Fruit fly (Drosophila melanogaster) whole organism, embryonic: Measurements from ENCODE around the gene CG7966.
A peak's percentile ranks its signal among the peaks of the same experiment; 100 is the strongest.

Experiments
- Blimp-1 ChIP-seq: fragments of 200-800 bp; sonication (Bioruptor generic); optimal IDR thresholded peaks from 3 replicates; lab custom pipeline; 2018; ENCODE audit warnings: missing biosample characterization, missing genetic modification characterization, mild to moderate bottlenecking, moderate library complexity, missing genetic modification reagents
- CG11723 ChIP-seq: fragments of 200-800 bp; sonication (Bioruptor generic); optimal IDR thresholded peaks from 2 replicates; lab custom pipeline; 2017; ENCODE audit warnings: missing biosample characterization, mild to moderate bottlenecking, missing genetic modification characterization
- CG12942 ChIP-seq: fragments of 200-800 bp; sonication (Bioruptor generic); optimal IDR thresholded peaks from 3 replicates; lab custom pipeline; 2016; ENCODE audit warnings: missing biosample characterization, missing genetic modification characterization
- CG17385 ChIP-seq: fragments of 200-800 bp; sonication (Bioruptor generic); optimal IDR thresholded peaks from 3 replicates; lab custom pipeline; 2018; ENCODE audit warnings: missing biosample characterization, mild to moderate bottlenecking, missing genetic modification characterization
- CG17568 ChIP-seq: fragments of 200-800 bp; sonication (Bioruptor generic); optimal IDR thresholded peaks from 2 replicates; lab custom pipeline; 2018; ENCODE audit warnings: missing biosample characterization, mild to moderate bottlenecking, missing genetic modification characterization, moderate library complexity
- CG18262 ChIP-seq: fragments of 200-800 bp; optimal IDR thresholded peaks from 3 replicates; lab custom pipeline; 2019; ENCODE audit warnings: missing biosample characterization, mild to moderate bottlenecking, missing genetic modification characterization, moderate library complexity
- CG1832 ChIP-seq: fragments of 200-800 bp; sonication (Bioruptor generic); optimal IDR thresholded peaks from 2 replicates; lab custom pipeline; 2017; ENCODE audit warnings: missing biosample characterization, mild to moderate bottlenecking, missing genetic modification characterization, inconsistent platforms
- CG31365 ChIP-seq: fragments of 200-800 bp; sonication (Bioruptor generic); optimal IDR thresholded peaks from 2 replicates; lab custom pipeline; 2018; ENCODE audit warnings: missing biosample characterization, mild to moderate bottlenecking, missing genetic modification characterization
- CG31441 ChIP-seq: fragments of 200-800 bp; sonication (Bioruptor generic); IDR thresholded peaks from 2 replicates; pipeline ENCODE4 v1.3.6; 2022; ENCODE audit warnings: missing biosample characterization, missing genetic modification characterization
- CG42726 ChIP-seq: fragments of 200-800 bp; sonication (Bioruptor generic); IDR thresholded peaks from 2 replicates; pipeline ENCODE4 v1.3.6; 2022; ENCODE audit warnings: missing biosample characterization, missing genetic modification characterization; ENCODE audit not compliant: partially characterized antibody
- CG4328 ChIP-seq: fragments of 200-800 bp; sonication (Bioruptor generic); optimal IDR thresholded peaks from 3 replicates; lab custom pipeline; 2017; ENCODE audit warnings: missing biosample characterization, missing genetic modification reagents, missing genetic modification characterization
- CG4424 ChIP-seq: fragments of 200-800 bp; sonication (Bioruptor generic); optimal IDR thresholded peaks from 3 replicates; lab custom pipeline; 2016; ENCODE audit warnings: missing biosample characterization, missing genetic modification characterization
- CG7357 ChIP-seq: fragments of 200-800 bp; sonication (Bioruptor generic); IDR thresholded peaks from 3 replicates; pipeline ENCODE4 v1.3.6; 2022; ENCODE audit warnings: missing biosample characterization, missing genetic modification characterization
- CG8765 ChIP-seq: fragments of 200-800 bp; sonication (Bioruptor generic); IDR thresholded peaks from 2 replicates; pipeline ENCODE4 v1.3.6; 2022; ENCODE audit warnings: missing biosample characterization, missing genetic modification characterization
- CG9215 ChIP-seq: fragments of 200-800 bp; sonication (Bioruptor generic); IDR thresholded peaks from 2 replicates; pipeline ENCODE4 v1.3.6; 2022; ENCODE audit warnings: missing biosample characterization, missing genetic modification characterization
- D19B ChIP-seq: fragments of 200-800 bp; sonication (Bioruptor generic); optimal IDR thresholded peaks from 2 replicates; lab custom pipeline; 2017; ENCODE audit warnings: missing biosample characterization, mild to moderate bottlenecking, missing genetic modification characterization
- Dek ChIP-seq: fragments of 200-800 bp; sonication (Bioruptor generic); optimal IDR thresholded peaks from 3 replicates; lab custom pipeline; 2019; ENCODE audit warnings: missing biosample characterization, mild to moderate bottlenecking, missing genetic modification characterization, moderate library complexity
- Doc3 ChIP-seq: fragments of 200-800 bp; sonication (Bioruptor generic); IDR thresholded peaks from 3 replicates; pipeline ENCODE4 v1.3.6; 2022; ENCODE audit warnings: missing biosample characterization, missing genetic modification characterization; ENCODE audit not compliant: partially characterized antibody
- Drgx ChIP-seq: fragments of 200-800 bp; sonication (Bioruptor generic); IDR thresholded peaks from 2 replicates; pipeline ENCODE4 v1.3.6; 2022; ENCODE audit warnings: missing biosample characterization, missing genetic modification characterization
- Ets65A ChIP-seq: fragments of 200-800 bp; sonication (Bioruptor generic); peaks from one replicate; lab custom pipeline; 2016; ENCODE audit warnings: missing biosample characterization, missing genetic modification characterization
- HmgD ChIP-seq: fragments of 200-800 bp; sonication (Bioruptor generic); optimal IDR thresholded peaks from 3 replicates; lab custom pipeline; 2016; ENCODE audit warnings: missing biosample characterization, missing genetic modification characterization
- Hr78 ChIP-seq, 2 experiments: fragments of 200-800 bp in 1 of 2; fragments of >200 bp in 1 of 2; sonication (Bioruptor generic) in 1 of 2; optimal IDR thresholded peaks; 2 replicates each; lab custom pipeline; 2017 to 2019; ENCODE audit warnings: missing biosample characterization in 2 of 2, missing genetic modification characterization in 2 of 2, mild to moderate bottlenecking in 1 of 2, moderate library complexity in 1 of 2
- Lim3 ChIP-seq: fragments of 200-800 bp; sonication (Bioruptor generic); IDR thresholded peaks from 2 replicates; pipeline ENCODE4 v1.3.6; 2022; ENCODE audit warnings: missing biosample characterization, missing genetic modification characterization
- Mrtf ChIP-seq: fragments of 200-800 bp; sonication (Bioruptor generic); IDR thresholded peaks from 3 replicates; pipeline ENCODE4 v1.3.6; 2022; ENCODE audit warnings: missing biosample characterization, missing genetic modification characterization
- NK7.1 ChIP-seq: fragments of 200-800 bp; sonication (Bioruptor generic); optimal IDR thresholded peaks from 3 replicates; lab custom pipeline; 2016; ENCODE audit warnings: missing biosample characterization, missing genetic modification characterization
- Nf-YC ChIP-seq: fragments of 200-800 bp; optimal IDR thresholded peaks from 3 replicates; lab custom pipeline; 2019; ENCODE audit warnings: missing biosample characterization, mild to moderate bottlenecking, missing genetic modification characterization, moderate library complexity
- Tbp ChIP-seq: fragments of >200 bp; optimal IDR thresholded peaks from 2 replicates; lab custom pipeline; 2018; ENCODE audit warnings: missing biosample characterization, missing genetic modification characterization
- al ChIP-seq: fragments of 200-800 bp; sonication (Bioruptor generic); IDR thresholded peaks from 2 replicates; pipeline ENCODE4 v1.3.6; 2022; ENCODE audit warnings: missing biosample characterization, missing genetic modification characterization
- amos ChIP-seq: fragments of 200-800 bp; sonication (Bioruptor generic); IDR thresholded peaks from 2 replicates; pipeline ENCODE4 v1.3.6; 2022; ENCODE audit warnings: missing biosample characterization, missing genetic modification characterization; ENCODE audit not compliant: partially characterized antibody
- btn ChIP-seq: fragments of 200-800 bp; sonication (Bioruptor generic); optimal IDR thresholded peaks from 2 replicates; lab custom pipeline; 2016; ENCODE audit warnings: missing biosample characterization, missing genetic modification characterization
- cad ChIP-seq: fragments of >200 bp; optimal IDR thresholded peaks from 2 replicates; lab custom pipeline; 2017; ENCODE audit warnings: missing biosample characterization, missing genetic modification characterization
- cato ChIP-seq: fragments of 200-800 bp; sonication (Bioruptor generic); optimal IDR thresholded peaks from 2 replicates; lab custom pipeline; 2016; ENCODE audit warnings: missing biosample characterization, missing genetic modification characterization, borderline replicate concordance
- caup ChIP-seq: fragments of 200-800 bp; sonication (Bioruptor generic); optimal IDR thresholded peaks from 3 replicates; lab custom pipeline; 2017; ENCODE audit warnings: missing biosample characterization, mild to moderate bottlenecking, missing genetic modification characterization, moderate library complexity; ENCODE audit not compliant: severe bottlenecking
- chn ChIP-seq: fragments of 200-800 bp; sonication (Bioruptor generic); optimal IDR thresholded peaks from 2 replicates; lab custom pipeline; 2016; ENCODE audit warnings: missing biosample characterization, missing genetic modification characterization
- crol ChIP-seq: fragments of 200-800 bp; sonication (Bioruptor generic); IDR thresholded peaks from 2 replicates; pipeline ENCODE4 v1.3.6; 2022; ENCODE audit warnings: missing biosample characterization, missing genetic modification characterization
- esg ChIP-seq: fragments of 200-800 bp; sonication (Bioruptor generic); conservative IDR thresholded peaks from 2 replicates; pipeline ENCODE4 v1.3.6; 2022; ENCODE audit warnings: missing biosample characterization, missing genetic modification characterization
- fd64A ChIP-seq: fragments of 200-800 bp; sonication (Bioruptor generic); optimal IDR thresholded peaks from 3 replicates; lab custom pipeline; 2018; ENCODE audit warnings: missing biosample characterization, mild to moderate bottlenecking, missing genetic modification characterization
- fu2 ChIP-seq: fragments of 200-800 bp; sonication (Bioruptor generic); optimal IDR thresholded peaks from 2 replicates; lab custom pipeline; 2016; ENCODE audit warnings: missing biosample characterization, missing genetic modification characterization
- gcm2 ChIP-seq: fragments of 200-800 bp; sonication (Bioruptor generic); optimal IDR thresholded peaks from 2 replicates; lab custom pipeline; 2016; ENCODE audit warnings: missing biosample characterization, missing genetic modification characterization
- gro ChIP-seq: fragments of 200-800 bp; sonication (Bioruptor generic); optimal IDR thresholded peaks from 2 replicates; lab custom pipeline; 2016; ENCODE audit warnings: missing biosample characterization, missing genetic modification characterization
- hth ChIP-seq: fragments of >200 bp; optimal IDR thresholded peaks from 2 replicates; lab custom pipeline; 2017; ENCODE audit warnings: inconsistent platforms
- onecut ChIP-seq: fragments of 200-800 bp; sonication (Bioruptor generic); IDR thresholded peaks from 2 replicates; pipeline ENCODE4 v1.3.6; 2022; ENCODE audit warnings: missing biosample characterization, missing genetic modification characterization
- run ChIP-seq: fragments of 200-800 bp; sonication (Bioruptor generic); optimal IDR thresholded peaks from 3 replicates; lab custom pipeline; 2018; ENCODE audit warnings: missing biosample characterization, mild to moderate bottlenecking, missing genetic modification characterization
- sisA ChIP-seq: fragments of 200-800 bp; sonication (Bioruptor generic); IDR thresholded peaks from 2 replicates; pipeline ENCODE4 v1.3.6; 2022; ENCODE audit warnings: missing biosample characterization, missing genetic modification characterization
- sqz ChIP-seq: fragments of 200-800 bp; sonication (Bioruptor generic); optimal IDR thresholded peaks from 3 replicates; lab custom pipeline; 2018; ENCODE audit warnings: missing biosample characterization, mild to moderate bottlenecking, missing genetic modification characterization
- sug ChIP-seq: fragments of 200-800 bp; optimal IDR thresholded peaks from 2 replicates; lab custom pipeline; 2019; ENCODE audit warnings: missing biosample characterization, mild to moderate bottlenecking, missing genetic modification characterization, moderate library complexity
- tgo ChIP-seq: fragments of 200-800 bp; sonication (Bioruptor generic); IDR thresholded peaks from 3 replicates; pipeline ENCODE4 v1.3.6; 2022; ENCODE audit warnings: missing biosample characterization, missing genetic modification characterization
- tna ChIP-seq: fragments of 200-800 bp; sonication (Bioruptor generic); IDR thresholded peaks from 2 replicates; pipeline ENCODE4 v1.3.6; 2022; ENCODE audit warnings: missing biosample characterization, missing genetic modification characterization; ENCODE audit not compliant: partially characterized antibody
- wdn ChIP-seq: fragments of 200-800 bp; sonication (Bioruptor generic); IDR thresholded peaks from 2 replicates; pipeline ENCODE4 v1.3.6; 2022; ENCODE audit warnings: missing biosample characterization, missing genetic modification characterization
- yki ChIP-seq: fragments of >200 bp; optimal IDR thresholded peaks from 3 replicates; lab custom pipeline; 2018

The CG7966 gene

dm6 chr3R:13063746-13064592 is 12.7 kb upstream of the CG7966 start:
- no peak for TF ChIP-seq Drgx (GFP tag; lab: Robert Waterston, UW)
- TF ChIP-seq cad = no peak
- TF ChIP-seq Mrtf (GFP tag; lab: Robert Waterston, UW) = no peak
- no peak for TF ChIP-seq cato
- peak; percentile 32; the same call in 1 of the 3 replicates for TF ChIP-seq tgo
- no peak for TF ChIP-seq Blimp-1 (GFP tag; lab: Kevin White, UChicago)
- TF ChIP-seq onecut (GFP tag; lab: Robert Waterston, UW) = no peak
- no peak for TF ChIP-seq CG11723 (GFP tag; lab: Kevin White, UChicago)
- peak; percentile 91 for TF ChIP-seq CG1832 (GFP tag; lab: Kevin White, UChicago)
- TF ChIP-seq fu2 (GFP tag; lab: Kevin White, UChicago) = no peak
- no peak for TF ChIP-seq run (tag; lab: Kevin White, UChicago)
- TF ChIP-seq CG18262 = peak; percentile 7
- TF ChIP-seq wdn (GFP tag; lab: Robert Waterston, UW) = no peak
- no peak for TF ChIP-seq CG17568 (GFP tag; lab: Kevin White, UChicago)
- TF ChIP-seq D19B = no peak
- peak; percentile 95 for TF ChIP-seq CG17385 (GFP tag; lab: Kevin White, UChicago)
- no peak for TF ChIP-seq btn (GFP tag; lab: Kevin White, UChicago)
- peak; percentile 33; the same call in 1 of the 2 replicates for TF ChIP-seq sisA (GFP tag; lab: Robert Waterston, UW)
- TF ChIP-seq CG4328 = peak; percentile 6
- TF ChIP-seq al (GFP tag; lab: Robert Waterston, UW) = no peak
- no peak for TF ChIP-seq CG4424
- no peak for TF ChIP-seq CG7357 (GFP tag; lab: Robert Waterston, UW)
- TF ChIP-seq amos (GFP tag; lab: Robert Waterston, UW) = no peak
- TF ChIP-seq Lim3 (GFP tag; lab: Robert Waterston, UW) = no peak
- no peak for TF ChIP-seq chn (GFP tag; lab: Kevin White, UChicago)
- no peak for TF ChIP-seq NK7.1 (GFP tag; lab: Kevin White, UChicago)
- TF ChIP-seq Ets65A (GFP tag; lab: Kevin White, UChicago) = peak; percentile 90
- peak in 1 of 2 experiments; percentile 63 for TF ChIP-seq Hr78 (GFP tag; optimal IDR thresholded peaks at IDR 0.05; lab: Kevin White, UChicago)
- no peak for TF ChIP-seq sug (tag; lab: Kevin White, UChicago)
- TF ChIP-seq caup = peak; percentile 12
- TF ChIP-seq crol (GFP tag; lab: Robert Waterston, UW) = peak; percentile 98
- TF ChIP-seq fd64A (GFP tag; lab: Kevin White, UChicago) = no peak
- 0 out of 2 replicates have a peak, but pooled peaks have one; percentile 46 for TF ChIP-seq tna (GFP tag; lab: Robert Waterston, UW)
- TF ChIP-seq CG8765 (GFP tag; lab: Robert Waterston, UW) = no peak
- peak; percentile 43 for TF ChIP-seq yki
- peak; percentile 53; the same call in 1 of the 2 replicates for TF ChIP-seq CG42726
- no peak for TF ChIP-seq sqz
- peak; percentile 100 for TF ChIP-seq Nf-YC (tag; lab: Kevin White, UChicago)
- TF ChIP-seq Doc3 (GFP tag; lab: Robert Waterston, UW) = no peak
- TF ChIP-seq HmgD (GFP tag; lab: Kevin White, UChicago) = peak; percentile 64
- TF ChIP-seq hth (lab: Kevin White, UChicago) = no peak
- no peak for TF ChIP-seq esg (GFP tag; lab: Robert Waterston, UW)
- no peak for TF ChIP-seq CG31441 (GFP tag; lab: Robert Waterston, UW)
- no peak for TF ChIP-seq CG31365 (tag; lab: Kevin White, UChicago)
- TF ChIP-seq Dek (tag; lab: Kevin White, UChicago) = no peak
- TF ChIP-seq gcm2 (GFP tag; lab: Kevin White, UChicago) = peak; percentile 8
- TF ChIP-seq CG9215 (GFP tag; lab: Robert Waterston, UW) = no peak
- TF ChIP-seq Tbp (GFP tag; lab: Kevin White, UChicago) = no peak
- TF ChIP-seq gro (GFP tag; lab: Kevin White, UChicago) = peak; percentile 17
- no peak for TF ChIP-seq CG12942 (GFP tag; lab: Kevin White, UChicago)
